Fruit fly (Drosophila melanogaster): Measurements from ENCODE around the gene CG14829.

Gene CG14829

dm6 chr3L:7249167-7249566 lies 11.2 kb upstream of the CG14829 start, which contains the start of gene Cdc27 (continued):
- TF ChIP-seq CG1603 (tag; optimal IDR thresholded peaks at IDR 0.05) (peak; percentile 78), Nf-YC (tag; optimal IDR thresholded peaks at IDR 0.05) (peak; percentile 38), Hsf (GFP tag; optimal IDR thresholded peaks at IDR 0.05) (peak; percentile 46), Blimp-1 (GFP tag; optimal IDR thresholded peaks at IDR 0.05) (peak; percentile 13), HLHmδ (GFP tag; optimal IDR thresholded peaks at IDR 0.05) (peak; percentile 10), yki (optimal IDR thresholded peaks at IDR 0.05) (no peak), dysf (GFP tag; IDR thresholded peaks at IDR 0.05) (peak; percentile 51; the same call in 2 of the 3 replicates), pnt (GFP tag; optimal IDR thresholded peaks at IDR 0.05) (no peak), fd102C (GFP tag; optimal IDR thresholded peaks at IDR 0.05) (no peak), CG2678 (tag; optimal IDR thresholded peaks at IDR 0.05) (peak; percentile 55), CoRest (tag; optimal IDR thresholded peaks at IDR 0.05) (peak; percentile 62), crp (GFP tag; optimal IDR thresholded peaks at IDR 0.05) (peak in 1 of 2 experiments; percentile 4), CG17802 (tag; optimal IDR thresholded peaks at IDR 0.05) (peak; percentile 94), CG4404 (GFP tag; IDR thresholded peaks at IDR 0.05) (no peak), Aef1 (GFP tag; IDR thresholded peaks at IDR 0.05) (no peak), Opbp (GFP tag; IDR thresholded peaks at IDR 0.05; ENCODE audit: partially characterized antibody) (peak; percentile 75), CG12219 (GFP tag; optimal IDR thresholded peaks at IDR 0.05) (no peak), trh (GFP tag; optimal IDR thresholded peaks at IDR 0.05) (no peak), Hr39 (optimal IDR thresholded peaks at IDR 0.05) (no peak), hkb (optimal IDR thresholded peaks at IDR 0.05) (no peak), hkb (GFP tag; IDR thresholded peaks at IDR 0.05) (0 out of 2 replicates have a peak, but pooled peaks have one; percentile 26), da (GFP tag; optimal IDR thresholded peaks at IDR 0.05) (no peak), CG6791 (GFP tag; IDR thresholded peaks at IDR 0.05; ENCODE audit: partially characterized antibody) (peak; percentile 84), corto (GFP tag; optimal IDR thresholded peaks at IDR 0.05) (no peak), Mes4 (GFP tag; optimal IDR thresholded peaks at IDR 0.05) (peak; percentile 22), MTF-1 (GFP tag; optimal IDR thresholded peaks at IDR 0.05; ENCODE audit: borderline replicate concordance) (no peak), CG6765 (GFP tag; optimal IDR thresholded peaks at IDR 0.05) (no peak), ind (GFP tag; optimal IDR thresholded peaks at IDR 0.05) (peak; percentile 14), pan (optimal IDR thresholded peaks at IDR 0.05) (no peak), pan (GFP tag; optimal IDR thresholded peaks at IDR 0.05 in 1 of 2, IDR thresholded peaks at IDR 0.05 in 1 of 2) (peak in 1 of 2 experiments; percentile 11), CG6813 (GFP tag; optimal IDR thresholded peaks at IDR 0.05) (no peak), CTCF (GFP tag; optimal IDR thresholded peaks at IDR 0.05) (no peak), CG12391 (tag; optimal IDR thresholded peaks at IDR 0.05) (peak; percentile 63), twi (tag; optimal IDR thresholded peaks at IDR 0.05) (no peak), Atf6 (GFP tag; IDR thresholded peaks at IDR 0.05) (peak; percentile 20; the same call in 1 of the 2 replicates), Ssrp (tag; optimal IDR thresholded peaks at IDR 0.05) (peak; percentile 26), CG9876 (GFP tag; optimal IDR thresholded peaks at IDR 0.05) (no peak), CrebB (tag; optimal IDR thresholded peaks at IDR 0.05) (no peak), CG11247 (GFP tag; IDR thresholded peaks at IDR 0.05) (no peak), CG14014 (GFP tag; IDR thresholded peaks at IDR 0.05) (no peak), CG2116 (GFP tag; optimal IDR thresholded peaks at IDR 0.05) (peak; percentile 72), tup (GFP tag; optimal IDR thresholded peaks at IDR 0.05) (no peak), pb (GFP tag; optimal IDR thresholded peaks at IDR 0.05) (no peak), Dp (GFP tag; optimal IDR thresholded peaks at IDR 0.05) (peak; percentile 35), H2.0 (GFP tag; IDR thresholded peaks at IDR 0.05) (0 out of 2 replicates have a peak, but pooled peaks have one; percentile 28), Med (GFP tag) (peak; percentile 76), sd (tag; optimal IDR thresholded peaks at IDR 0.05) (no peak), tll (GFP tag; optimal IDR thresholded peaks at IDR 0.05) (no peak), CG33557 (GFP tag; optimal IDR thresholded peaks at IDR 0.05) (no peak), CG4328 (GFP tag; optimal IDR thresholded peaks at IDR 0.05) (no peak), lov (optimal IDR thresholded peaks at IDR 0.05) (no peak), lov (GFP tag; IDR thresholded peaks at IDR 0.05) (no peak)
